Fruit fly (Drosophila melanogaster): Measurements from ENCODE around the gene CG1227.

CG1227 gene

DNA sequence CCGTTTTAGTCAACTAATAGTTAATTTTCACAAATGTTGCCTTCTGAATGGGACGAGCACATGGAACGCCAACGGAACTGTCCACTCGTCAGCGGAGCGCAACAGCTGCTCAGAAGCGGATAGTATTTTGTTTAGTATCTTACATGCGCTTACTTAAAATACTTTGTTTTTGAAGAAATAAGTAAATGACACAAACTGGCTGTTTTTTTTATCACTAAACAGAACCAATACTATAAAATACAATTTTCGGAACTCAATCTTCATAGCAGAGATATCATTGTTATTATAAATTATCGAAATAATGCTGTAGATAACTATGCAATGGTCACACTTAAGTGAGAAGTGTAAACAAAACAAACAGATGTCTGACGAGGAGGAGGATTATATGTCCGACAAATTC lies 2.6 kb downstream of the CG1227 start, which contains the start of the genes Noc3 and CG10053 (continued):
- 0 out of 2 replicates have a peak, but pooled peaks have one; percentile 23 for TF ChIP-seq Dref (GFP tag; IDR thresholded peaks at IDR 0.05)
- TF ChIP-seq CG15514 (GFP tag; optimal IDR thresholded peaks at IDR 0.05): no peak
- no peak for TF ChIP-seq Optix (GFP tag; IDR thresholded peaks at IDR 0.05)
- TF ChIP-seq CG17186 (GFP tag; optimal IDR thresholded peaks at IDR 0.05): peak; percentile 65
- no peak for TF ChIP-seq CG2875 (GFP tag; optimal IDR thresholded peaks at IDR 0.05)
- TF ChIP-seq sens (GFP tag): peak; percentile 48
- TF ChIP-seq trem (tag; optimal IDR thresholded peaks at IDR 0.05): peak; percentile 99
- TF ChIP-seq CG9727 (GFP tag; optimal IDR thresholded peaks at IDR 0.05): no peak
- TF ChIP-seq HmgZ (tag; optimal IDR thresholded peaks at IDR 0.05): no peak
- no peak for TF ChIP-seq ro (GFP tag; IDR thresholded peaks at IDR 0.05)
- TF ChIP-seq CG1603 (tag; optimal IDR thresholded peaks at IDR 0.05): no peak
- peak; percentile 84 for TF ChIP-seq Max (GFP tag; optimal IDR thresholded peaks at IDR 0.05)
- TF ChIP-seq CG2116 (GFP tag; optimal IDR thresholded peaks at IDR 0.05): peak; percentile 45
- TF ChIP-seq sna (GFP tag; IDR thresholded peaks at IDR 0.05; ENCODE audit: partially characterized antibody): no peak
- TF ChIP-seq Hmx (GFP tag; optimal IDR thresholded peaks at IDR 0.05): no peak
- no peak for TF ChIP-seq CoRest (tag; optimal IDR thresholded peaks at IDR 0.05)
- no peak for TF ChIP-seq CG12104 (GFP tag; optimal IDR thresholded peaks at IDR 0.05)
- TF ChIP-seq pho (GFP tag; optimal IDR thresholded peaks at IDR 0.05): no peak
- no peak for TF ChIP-seq CG7786 (GFP tag; optimal IDR thresholded peaks at IDR 0.05)
- no peak for TF ChIP-seq CG9609 (GFP tag; optimal IDR thresholded peaks at IDR 0.05)
- TF ChIP-seq CG4617 (GFP tag; optimal IDR thresholded peaks at IDR 0.05; ENCODE audit: borderline replicate concordance): peak; percentile 81
- peak; percentile 96 for TF ChIP-seq dm (GFP tag; optimal IDR thresholded peaks at IDR 0.05)
- TF ChIP-seq ac (GFP tag; optimal IDR thresholded peaks at IDR 0.05): no peak
- no peak for TF ChIP-seq Nf-YC (tag; optimal IDR thresholded peaks at IDR 0.05)
- no peak for TF ChIP-seq CkIIα-i1 (GFP tag; IDR thresholded peaks at IDR 0.05)
- TF ChIP-seq CG13287 (GFP tag; IDR thresholded peaks at IDR 0.05; ENCODE audit: partially characterized antibody): peak; percentile 54; the same call in 1 of the 2 replicates
- no peak for TF ChIP-seq CG15601 (tag; optimal IDR thresholded peaks at IDR 0.05)

DNA sequence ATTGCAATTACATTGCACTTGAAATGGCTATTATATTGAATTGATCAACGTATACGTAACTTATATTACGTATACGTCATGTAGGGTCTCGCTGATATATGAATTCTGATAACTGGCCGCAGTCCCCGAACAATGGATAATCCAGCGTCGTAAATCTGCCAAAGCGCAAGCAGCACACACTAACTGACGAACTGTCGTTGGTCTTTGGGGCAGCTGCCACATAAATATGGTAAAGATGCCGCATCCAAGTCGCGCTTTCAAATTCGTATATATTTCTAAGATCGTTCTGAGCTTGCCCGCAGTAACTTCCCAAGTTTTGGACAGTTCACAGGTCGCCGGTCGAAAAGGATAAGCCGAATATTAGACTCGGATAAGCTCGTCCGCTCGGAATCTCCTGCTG lies 8.1 kb downstream of the CG1227 start, which contains the start of gene CG14607:
Gene CG14607 (plus strand): TSS at position 301 of the 400 bp plus-strand sequence.
- peak; percentile 56 for TF ChIP-seq CG7372 (GFP tag; IDR thresholded peaks at IDR 0.05)
- TF ChIP-seq CG4424 (GFP tag; optimal IDR thresholded peaks at IDR 0.05): no peak

DNA sequence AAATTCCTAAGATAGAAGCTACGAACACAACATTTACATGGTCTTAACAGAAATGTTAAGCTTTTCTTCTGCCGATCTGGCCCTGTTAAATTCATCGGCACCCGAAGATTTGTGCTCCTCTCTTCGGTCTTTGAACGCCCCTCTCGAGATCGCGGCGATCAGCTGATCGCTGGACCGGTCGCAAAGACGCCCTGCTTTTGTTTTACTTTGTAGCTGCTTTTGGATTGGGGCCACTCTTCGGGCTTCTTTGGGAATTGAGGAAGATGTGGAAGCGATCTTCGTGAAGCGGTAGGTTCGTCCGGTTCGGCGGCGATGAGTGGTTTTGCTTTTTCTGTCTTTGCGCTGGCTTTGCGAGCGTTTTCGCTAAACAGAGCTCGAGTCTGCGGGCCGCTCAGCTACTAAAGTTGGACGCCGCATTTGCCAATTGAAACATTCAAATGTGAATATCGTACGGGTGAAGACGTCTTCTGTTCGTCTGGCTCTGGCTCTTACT lies 25.5 kb downstream of the CG1227 start, which contains the start of gene thw:
Gene thw (plus strand): TSS at position 443 of the 493 bp plus-strand sequence.
- TF ChIP-seq bsh (GFP tag; optimal IDR thresholded peaks at IDR 0.05) (no peak), Rfx (GFP tag; IDR thresholded peaks at IDR 0.05) (no peak), gem (tag; optimal IDR thresholded peaks at IDR 0.05) (no peak), CG6175 (GFP tag; IDR thresholded peaks at IDR 0.05) (0 out of 3 replicates have a peak, but pooled peaks have one; percentile 24), wor (GFP tag; IDR thresholded peaks at IDR 0.05) (no peak), CG6765 (GFP tag; optimal IDR thresholded peaks at IDR 0.05) (no peak), Deaf1 (tag; optimal IDR thresholded peaks at IDR 0.05) (peak; percentile 94), ATbp (GFP tag; optimal IDR thresholded peaks at IDR 0.05) (peak; percentile 38), crp (GFP tag; optimal IDR thresholded peaks at IDR 0.05) (peak in 1 of 2 experiments; percentile 64), CG10462 (GFP tag; optimal IDR thresholded peaks at IDR 0.05) (no peak), CG13287 (GFP tag; IDR thresholded peaks at IDR 0.05; ENCODE audit: partially characterized antibody) (peak; percentile 16; the same call in 1 of the 2 replicates), mld (GFP tag; IDR thresholded peaks at IDR 0.05; ENCODE audit: partially characterized antibody) (0 out of 3 replicates have a peak, but pooled peaks have one; percentile 15), CG10543 (GFP tag; optimal IDR thresholded peaks at IDR 0.05) (peak; percentile 5), chn (GFP tag; optimal IDR thresholded peaks at IDR 0.05) (no peak), CG33213 (GFP tag; optimal IDR thresholded peaks at IDR 0.05) (no peak), CG12769 (tag; optimal IDR thresholded peaks at IDR 0.05) (peak; percentile 73), Trl (optimal IDR thresholded peaks at IDR 0.05) (peak; percentile 11 to 13), Trl (GFP tag; optimal IDR thresholded peaks at IDR 0.05) (no peak), CG4360 (GFP tag; IDR thresholded peaks at IDR 0.05) (no peak), lmd (GFP tag; IDR thresholded peaks at IDR 0.05) (no peak)
